Fruit fly (Drosophila melanogaster): ENCODE measurements around the gene TwdlZ.

dm6 chrX:16744345-16744744 lies 6.4 kb downstream of the TwdlZ start:
- TF ChIP-seq prd (optimal IDR thresholded peaks at IDR 0.05) (no peak), prd (GFP tag; IDR thresholded peaks at IDR 0.05) (no peak), CG3726 (GFP tag; IDR thresholded peaks at IDR 0.05) (no peak), Sin3A (optimal IDR thresholded peaks at IDR 0.05) (no peak), Lim3 (GFP tag; IDR thresholded peaks at IDR 0.05) (no peak), ro (GFP tag; IDR thresholded peaks at IDR 0.05) (no peak), Dref (GFP tag; IDR thresholded peaks at IDR 0.05) (no peak)

All from whole organism, embryonic.